Fruit fly (Drosophila melanogaster) whole organism: Measurements from ENCODE around the gene barc.

Experiments
- Dll ChIP-seq: fragments of >200 bp; optimal IDR thresholded peaks from 2 replicates; lab custom pipeline; 2017
- EcR ChIP-seq, 2 experiments: fragments of >200 bp; optimal IDR thresholded peaks; 2 replicates each; lab custom pipeline; 2017; ENCODE audit warnings: missing biosample characterization in 2 of 2, missing genetic modification characterization in 2 of 2, missing genetic modification reagents in 2 of 2

- no peak for TF ChIP-seq Dll (lab: Kevin White, UChicago)
- TF ChIP-seq EcR (GFP tag; optimal IDR thresholded peaks at IDR 0.05; lab: Kevin White, UChicago): no peak
Measured at dm6 chr3L:21436089-21436488, 3.2 kb upstream of the barc start.
